Worm (Caenorhabditis elegans): ENCODE data around the gene dlc-2.
A peak's percentile ranks its signal among the peaks of the same experiment; 100 is the strongest.

ce11 chrIV:12124314-12125084 lies 13.1 kb upstream of the dlc-2 start, which contains the start of gene dhhc-6:
- TF ChIP-seq pha-4 (tag; optimal IDR thresholded peaks at IDR 0.05) (no peak), snpc-4 (GFP tag; optimal IDR thresholded peaks at IDR 0.05) (no peak), snpc-4 (tag; optimal IDR thresholded peaks at IDR 0.05) (peak in 1 of 4 experiments; percentile 19), ets-4 (GFP tag; optimal IDR thresholded peaks at IDR 0.05) (no peak), attf-3 (GFP tag; conservative IDR thresholded peaks at IDR 0.05) (no peak), nfya-1 (tag; optimal IDR thresholded peaks at IDR 0.05; ENCODE audit: borderline replicate concordance, insufficient read depth) (no peak), bed-2 (GFP tag; IDR thresholded peaks at IDR 0.05) (no peak), zfh-2 (GFP tag; conservative IDR thresholded peaks at IDR 0.05) (peak; percentile 70), ceh-58 (GFP tag; IDR thresholded peaks at IDR 0.05) (no peak)

Measured in whole organism, young adult.